Fruit fly (Drosophila melanogaster): ENCODE results near the gene Naa20A.

DNA sequence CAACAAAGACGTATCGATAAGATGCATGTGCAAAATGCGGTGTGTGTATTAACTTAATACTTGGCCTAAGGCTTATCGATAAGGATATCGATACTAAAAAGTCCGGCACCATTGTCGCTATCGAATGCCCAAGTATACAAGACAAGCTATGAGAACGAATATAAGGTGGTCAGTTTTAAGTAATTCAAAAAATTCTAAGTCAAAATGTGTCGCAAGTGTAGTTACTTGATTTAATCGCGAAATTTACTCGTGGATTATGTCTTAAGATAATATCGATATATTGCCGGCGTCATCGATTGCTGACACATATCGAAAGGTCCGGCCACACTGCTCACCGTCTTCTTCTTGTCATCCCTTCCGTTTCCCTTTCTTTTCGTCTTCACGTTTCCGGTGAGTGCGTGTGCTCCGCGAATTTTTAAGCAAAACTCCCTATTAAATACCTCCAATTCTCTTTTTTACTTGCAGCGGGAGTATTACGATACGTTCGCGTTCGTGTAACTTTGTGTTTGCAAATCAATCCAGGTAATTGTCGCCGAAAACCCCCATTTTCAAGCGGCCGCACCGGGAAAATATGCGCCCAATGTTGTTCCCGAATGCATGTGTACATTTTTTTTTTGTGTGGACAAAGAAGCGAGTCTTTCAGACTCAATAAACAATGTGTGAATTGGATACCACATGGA is 25.1 kb downstream of the Naa20A start, which contains the start of gene RpS10b:
- no peak for TF ChIP-seq CTCF (optimal IDR thresholded peaks at IDR 0.05)
- no peak for TF ChIP-seq CG8478 (optimal IDR thresholded peaks at IDR 0.05)
